Fruit fly (Drosophila melanogaster): ENCODE results near the gene CG45089.

CG45089 gene

DNA sequence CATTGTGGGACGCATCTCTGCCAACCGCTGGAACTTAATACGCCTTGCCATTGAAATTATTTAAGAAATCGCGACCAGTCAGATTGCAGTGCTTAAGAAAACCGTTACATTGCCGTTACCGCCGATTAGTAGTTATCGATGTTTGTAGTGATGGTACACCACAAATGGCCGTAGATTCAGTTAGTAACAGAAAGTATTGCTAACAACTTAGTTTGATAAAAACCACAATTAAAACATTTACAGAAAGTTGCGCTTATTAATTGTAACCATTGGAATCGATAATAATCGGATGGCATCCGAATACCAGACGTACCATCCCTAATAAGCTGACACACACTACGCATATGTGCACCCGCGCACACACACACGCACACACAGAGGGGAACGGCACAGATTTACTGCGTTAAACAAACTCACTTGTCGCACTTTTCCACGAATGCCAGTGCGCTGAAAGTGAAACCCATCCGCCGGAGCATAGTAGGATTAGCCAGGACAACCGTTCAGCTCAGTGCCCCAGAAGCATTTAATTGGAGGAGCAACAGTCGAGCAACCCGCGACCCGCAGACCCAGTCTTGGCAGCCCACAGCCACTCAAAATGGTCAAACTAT is 26.6 kb upstream of the CG45089 start, which contains the start of the genes hdm and Ykt6 (continued):
- TF ChIP-seq Side (GFP tag; optimal IDR thresholded peaks at IDR 0.05) = peak; percentile 87
- peak; percentile 97 for TF ChIP-seq Med (GFP tag)
- peak; percentile 43 for TF ChIP-seq psq (GFP tag; optimal IDR thresholded peaks at IDR 0.05)
- TF ChIP-seq CG12104 (GFP tag; optimal IDR thresholded peaks at IDR 0.05) = peak; percentile 51
- peak; percentile 41 for TF ChIP-seq disco-r (GFP tag; optimal IDR thresholded peaks at IDR 0.05)
- TF ChIP-seq odd (GFP tag; optimal IDR thresholded peaks at IDR 0.05) = no peak
- TF ChIP-seq usp (GFP tag; optimal IDR thresholded peaks at IDR 0.05) = no peak
- no peak for TF ChIP-seq Blimp-1 (GFP tag; optimal IDR thresholded peaks at IDR 0.05)
- TF ChIP-seq CG32532 (GFP tag; IDR thresholded peaks at IDR 0.05) = peak; percentile 85
- TF ChIP-seq ems (GFP tag; optimal IDR thresholded peaks at IDR 0.05) = peak; percentile 74
- TF ChIP-seq CG12769 (tag; optimal IDR thresholded peaks at IDR 0.05) = no peak
- TF ChIP-seq caup (GFP tag; optimal IDR thresholded peaks at IDR 0.05; ENCODE audit: severe bottlenecking) = peak; percentile 73
- TF ChIP-seq dati (GFP tag; IDR thresholded peaks at IDR 0.05) = no peak
- peak; percentile 63 for TF ChIP-seq NfI (GFP tag; optimal IDR thresholded peaks at IDR 0.05)
- peak; percentile 21 for TF ChIP-seq CG5180 (GFP tag; optimal IDR thresholded peaks at IDR 0.05)
- no peak for TF ChIP-seq CG10274 (GFP tag; optimal IDR thresholded peaks at IDR 0.05)
- no peak for TF ChIP-seq Hmr (GFP tag; optimal IDR thresholded peaks at IDR 0.05)
- peak; percentile 76 for TF ChIP-seq CG10267 (tag; optimal IDR thresholded peaks at IDR 0.05)
- peak; percentile 72 for TF ChIP-seq Dad (GFP tag; optimal IDR thresholded peaks at IDR 0.05)
- TF ChIP-seq CG8089 (GFP tag; optimal IDR thresholded peaks at IDR 0.05) = peak; percentile 41
- no peak for TF ChIP-seq CG11723 (GFP tag; optimal IDR thresholded peaks at IDR 0.05)
- peak; percentile 17 for TF ChIP-seq CG17802 (tag; optimal IDR thresholded peaks at IDR 0.05)
- 0 out of 3 replicates have a peak, but pooled peaks have one; percentile 9 for TF ChIP-seq sr (GFP tag; IDR thresholded peaks at IDR 0.05)
- TF ChIP-seq lmd (GFP tag; IDR thresholded peaks at IDR 0.05) = no peak; the same call in none of the 2 replicates
- TF ChIP-seq Ssrp (tag; optimal IDR thresholded peaks at IDR 0.05) = peak; percentile 53
- peak; percentile 90 for TF ChIP-seq sob (GFP tag; IDR thresholded peaks at IDR 0.05)

DNA sequence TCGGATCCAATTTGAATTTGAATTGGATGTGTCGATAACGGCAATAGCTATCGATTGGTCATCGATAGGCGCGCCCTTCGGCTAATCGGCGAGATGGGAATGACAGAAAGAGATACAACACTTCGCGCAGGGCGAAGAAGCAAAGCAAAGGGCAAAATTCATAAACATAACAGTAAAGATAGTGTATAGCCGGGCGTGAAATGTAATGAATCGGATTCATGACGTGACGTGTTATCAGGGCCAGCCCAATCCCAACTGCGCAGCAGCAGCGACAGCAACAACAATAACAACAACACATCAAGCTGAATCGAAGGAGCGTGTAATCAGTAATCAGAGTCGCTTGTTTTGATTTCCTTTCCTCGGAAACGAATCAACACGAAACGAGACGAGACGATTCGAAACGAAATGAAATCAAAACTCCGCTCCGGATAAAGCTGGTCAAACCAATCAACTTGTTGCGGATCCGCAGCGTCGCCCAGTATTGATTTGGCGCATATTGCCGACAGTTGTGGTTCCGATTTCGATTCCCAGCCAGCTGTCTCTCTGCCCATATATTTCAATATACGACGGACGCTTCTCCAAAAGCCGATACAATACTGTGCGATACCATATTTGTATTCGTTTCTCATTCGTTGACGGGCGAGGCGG is 18.5 kb upstream of the CG45089 start, which contains the start of gene snz:
snz (plus strand) TSS at position 107 of the 648 bp plus-strand sequence.
- TF ChIP-seq phol (tag; optimal IDR thresholded peaks at IDR 0.05) (no peak), CG8924 (tag; optimal IDR thresholded peaks at IDR 0.05) (no peak), CG8089 (GFP tag; optimal IDR thresholded peaks at IDR 0.05) (no peak), ssp (GFP tag; IDR thresholded peaks at IDR 0.05) (no peak), CG5953 (GFP tag; IDR thresholded peaks at IDR 0.05) (no peak), CG6683 (GFP tag; optimal IDR thresholded peaks at IDR 0.05) (no peak), Hr51 (GFP tag; optimal IDR thresholded peaks at IDR 0.05) (no peak), klu (GFP tag; IDR thresholded peaks at IDR 0.05) (no peak), CG7786 (GFP tag; optimal IDR thresholded peaks at IDR 0.05) (no peak), CG8765 (GFP tag; IDR thresholded peaks at IDR 0.05) (no peak), CrebB (tag; optimal IDR thresholded peaks at IDR 0.05) (no peak), eve (GFP tag; optimal IDR thresholded peaks at IDR 0.05) (no peak), Kr (GFP tag; optimal IDR thresholded peaks at IDR 0.05) (no peak), Meics (GFP tag; optimal IDR thresholded peaks at IDR 0.05) (no peak), CG13424 (tag; optimal IDR thresholded peaks at IDR 0.05) (no peak), hth (optimal IDR thresholded peaks at IDR 0.05) (no peak), CG4404 (GFP tag; IDR thresholded peaks at IDR 0.05) (no peak), vvl (GFP tag; IDR thresholded peaks at IDR 0.05) (no peak), Camta (GFP tag; optimal IDR thresholded peaks at IDR 0.05) (no peak), slp2 (GFP tag; optimal IDR thresholded peaks at IDR 0.05) (no peak), CG18619 (GFP tag; optimal IDR thresholded peaks at IDR 0.05) (no peak), ems (GFP tag; optimal IDR thresholded peaks at IDR 0.05) (no peak), CG14710 (tag; optimal IDR thresholded peaks at IDR 0.05) (peak; percentile 15), CG2120 (GFP tag; optimal IDR thresholded peaks at IDR 0.05) (peak; percentile 25), CG6175 (GFP tag; IDR thresholded peaks at IDR 0.05) (no peak), hb (GFP tag; IDR thresholded peaks at IDR 0.05; ENCODE audit: partially characterized antibody) (peak; percentile 75)

Data from whole organism, embryonic.